Worm (Caenorhabditis elegans): ENCODE measurements around the gene F43G6.17.

DNA sequence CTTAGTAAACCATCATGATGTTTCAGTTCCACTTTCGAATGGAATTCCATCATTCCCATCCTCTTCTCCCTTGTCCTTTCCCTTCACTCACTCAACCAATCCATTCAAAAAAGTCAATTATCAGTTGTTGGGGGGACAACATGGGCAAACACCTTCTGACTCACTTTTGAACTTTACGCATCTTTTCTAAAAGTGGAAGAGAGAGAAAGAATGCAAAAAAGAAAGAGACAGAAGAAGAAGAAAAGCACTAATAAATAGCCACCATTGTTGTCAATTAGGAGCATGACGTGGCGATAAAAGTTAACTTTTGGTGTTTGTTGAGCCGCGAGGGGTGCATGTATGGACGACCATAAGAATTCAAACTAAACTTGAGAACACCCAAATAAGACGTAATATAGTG lies 14.5 kb upstream of the F43G6.17 start:
- TF ChIP-seq ceh-6 (GFP tag; optimal IDR thresholded peaks at IDR 0.05): no peak
- no peak for TF ChIP-seq ahr-1 (tag; optimal IDR thresholded peaks at IDR 0.05)
- no peak for TF ChIP-seq ama-1 (optimal IDR thresholded peaks at IDR 0.05)
- TF ChIP-seq ceh-9 (tag; optimal IDR thresholded peaks at IDR 0.05): no peak
- TF ChIP-seq dve-1 (tag; optimal IDR thresholded peaks at IDR 0.05): no peak
- TF ChIP-seq ceh-30 (tag; optimal IDR thresholded peaks at IDR 0.05): no peak
- no peak for TF ChIP-seq dmd-4 (tag; optimal IDR thresholded peaks at IDR 0.05; ENCODE audit: borderline replicate concordance)
- TF ChIP-seq pha-4 (tag; optimal IDR thresholded peaks at IDR 0.05): no peak
- no peak for TF ChIP-seq elt-2 (tag; optimal IDR thresholded peaks at IDR 0.05)
- TF ChIP-seq fkh-6 (tag; optimal IDR thresholded peaks at IDR 0.05): no peak
- no peak for TF ChIP-seq ttx-3 (tag; optimal IDR thresholded peaks at IDR 0.05)
- no peak for TF ChIP-seq hlh-30 (tag; optimal IDR thresholded peaks at IDR 0.05; ENCODE audit: insufficient read depth)
- TF ChIP-seq fkh-10 (GFP tag; optimal IDR thresholded peaks at IDR 0.05): no peak

Data from whole organism, late embryonic.